Fruit fly (Drosophila melanogaster) whole organism, embryonic: ENCODE results near the gene Sodh2.

Source experiments
- Awh ChIP-seq: fragments of 200-800 bp; sonication (Bioruptor generic); IDR thresholded peaks from 2 replicates; pipeline ENCODE4, ENCODE4 v1.3.6; 2022; ENCODE audit warnings: missing biosample characterization, missing genetic modification characterization
- B-H2 ChIP-seq: fragments of 200-800 bp; sonication (Bioruptor generic); optimal IDR thresholded peaks from 2 replicates; lab custom pipeline; 2018; ENCODE audit warnings: missing biosample characterization, mild to moderate bottlenecking, missing genetic modification characterization
- Blimp-1 ChIP-seq: fragments of 200-800 bp; sonication (Bioruptor generic); optimal IDR thresholded peaks from 3 replicates; lab custom pipeline; 2018; ENCODE audit warnings: missing biosample characterization, missing genetic modification characterization, mild to moderate bottlenecking, moderate library complexity, missing genetic modification reagents
- CG10274 ChIP-seq: fragments of 200-800 bp; sonication (Bioruptor generic); optimal IDR thresholded peaks from 3 replicates; lab custom pipeline; 2017; ENCODE audit warnings: missing biosample characterization, mild to moderate bottlenecking, missing genetic modification characterization
- CG10462 ChIP-seq: fragments of 200-800 bp; sonication (Bioruptor generic); optimal IDR thresholded peaks from 2 replicates; lab custom pipeline; 2016; ENCODE audit warnings: missing biosample characterization, missing genetic modification characterization
- CG12299 ChIP-seq: fragments of 200-800 bp; sonication (Bioruptor generic); optimal IDR thresholded peaks from 2 replicates; lab custom pipeline; 2018; ENCODE audit warnings: missing biosample characterization, mild to moderate bottlenecking, missing genetic modification characterization
- CG12659 ChIP-seq: fragments of 200-800 bp; sonication (Bioruptor generic); optimal IDR thresholded peaks from 3 replicates; lab custom pipeline; 2017; ENCODE audit warnings: mild to moderate bottlenecking, missing biosample characterization, missing genetic modification reagents, missing genetic modification characterization
- CG12744 ChIP-seq: fragments of 200-800 bp; sonication (Bioruptor generic); optimal IDR thresholded peaks from 2 replicates; lab custom pipeline; 2016; ENCODE audit warnings: missing biosample characterization, missing genetic modification characterization
- CG13424 ChIP-seq: fragments of 200-800 bp; sonication (Bioruptor generic); optimal IDR thresholded peaks from 2 replicates; lab custom pipeline; 2019; ENCODE audit warnings: missing biosample characterization, mild to moderate bottlenecking, missing genetic modification characterization, moderate library complexity
- CG14014 ChIP-seq: fragments of 200-800 bp; sonication (Bioruptor generic); IDR thresholded peaks from 2 replicates; pipeline ENCODE4 v1.3.6; 2022; ENCODE audit warnings: missing biosample characterization, missing genetic modification characterization
- CG15696 ChIP-seq: fragments of 200-800 bp; sonication (Bioruptor generic); optimal IDR thresholded peaks from 2 replicates; lab custom pipeline; 2019; ENCODE audit warnings: missing biosample characterization, mild to moderate bottlenecking, missing genetic modification characterization, moderate library complexity
- CG17361 ChIP-seq: fragments of 200-800 bp; sonication (Bioruptor generic); IDR thresholded peaks from 3 replicates; pipeline ENCODE4 v1.3.6; 2022; ENCODE audit warnings: missing biosample characterization, missing genetic modification characterization
- CG18476 ChIP-seq: fragments of 200-800 bp; sonication (Bioruptor generic); optimal IDR thresholded peaks from 2 replicates; lab custom pipeline; 2016; ENCODE audit warnings: missing biosample characterization, mild to moderate bottlenecking, missing genetic modification characterization
- CG31224 ChIP-seq: fragments of 200-800 bp; sonication (Bioruptor generic); IDR thresholded peaks from 2 replicates; pipeline ENCODE4 v1.3.6; 2022; ENCODE audit warnings: missing biosample characterization, missing genetic modification characterization
- CG4820 ChIP-seq: fragments of 200-800 bp; sonication (Bioruptor generic); optimal IDR thresholded peaks from 3 replicates; lab custom pipeline; 2016; ENCODE audit warnings: missing biosample characterization, missing genetic modification characterization
- CG6254 ChIP-seq: fragments of 200-800 bp; sonication (Bioruptor generic); optimal IDR thresholded peaks from 3 replicates; lab custom pipeline; 2017; ENCODE audit warnings: mild to moderate bottlenecking, missing biosample characterization, missing genetic modification reagents, missing genetic modification characterization
- CG6654 ChIP-seq: fragments of 200-800 bp; sonication (Bioruptor generic); optimal IDR thresholded peaks from 2 replicates; lab custom pipeline; 2017; ENCODE audit warnings: missing biosample characterization, mild to moderate bottlenecking, missing genetic modification characterization
- CG7372 ChIP-seq: fragments of 200-800 bp; sonication (Bioruptor generic); IDR thresholded peaks from 2 replicates; pipeline ENCODE4 v1.3.6; 2022; ENCODE audit warnings: missing biosample characterization, missing genetic modification characterization
- Camta ChIP-seq: fragments of 200-800 bp; sonication (Bioruptor generic); optimal IDR thresholded peaks from 2 replicates; lab custom pipeline; 2016; ENCODE audit warnings: missing biosample characterization, missing genetic modification characterization
- D ChIP-seq, 2 experiments: fragments of 200-800 bp in 1 of 2; fragments of >200 bp in 1 of 2; sonication (Bioruptor generic) in 1 of 2; optimal IDR thresholded peaks; 2 replicates in 1 of 2; 3 replicates in 1 of 2; lab custom pipeline; 2017; ENCODE audit warnings: mild to moderate bottlenecking in 1 of 2, missing biosample characterization in 1 of 2, missing genetic modification characterization in 1 of 2, missing genetic modification reagents in 1 of 2
- Dbx ChIP-seq: fragments of 200-800 bp; sonication (Bioruptor generic); IDR thresholded peaks from 3 replicates; pipeline ENCODE4 v1.3.6; 2022; ENCODE audit warnings: missing biosample characterization, missing genetic modification characterization
- Dek ChIP-seq: fragments of 200-800 bp; sonication (Bioruptor generic); optimal IDR thresholded peaks from 3 replicates; lab custom pipeline; 2019; ENCODE audit warnings: missing biosample characterization, mild to moderate bottlenecking, missing genetic modification characterization, moderate library complexity
- Dip3 ChIP-seq: fragments of 200-800 bp; sonication (Bioruptor generic); optimal IDR thresholded peaks from 3 replicates; lab custom pipeline; 2016; ENCODE audit warnings: missing biosample characterization, missing genetic modification characterization
- H2.0 ChIP-seq: fragments of 200-800 bp; sonication (Bioruptor generic); IDR thresholded peaks from 2 replicates; pipeline ENCODE4 v1.3.6; 2022; ENCODE audit warnings: missing biosample characterization, missing genetic modification characterization
- Hmr ChIP-seq: fragments of 200-800 bp; sonication (Bioruptor generic); optimal IDR thresholded peaks from 3 replicates; lab custom pipeline; 2017; ENCODE audit warnings: mild to moderate bottlenecking, missing biosample characterization, missing genetic modification reagents, missing genetic modification characterization
- Hr39 ChIP-seq: fragments of >200 bp; optimal IDR thresholded peaks from 2 replicates; lab custom pipeline; 2017
- MTF-1 ChIP-seq: fragments of 200-800 bp; sonication (Bioruptor generic); optimal IDR thresholded peaks from 2 replicates; lab custom pipeline; 2018; ENCODE audit warnings: missing biosample characterization, mild to moderate bottlenecking, missing genetic modification characterization, borderline replicate concordance
- Side ChIP-seq: fragments of 200-800 bp; sonication (Bioruptor generic); optimal IDR thresholded peaks from 2 replicates; lab custom pipeline; 2016; ENCODE audit warnings: missing biosample characterization, missing genetic modification characterization
- Xbp1 ChIP-seq: fragments of 200-800 bp; sonication (Bioruptor generic); optimal IDR thresholded peaks from 3 replicates; lab custom pipeline; 2016; ENCODE audit warnings: missing biosample characterization, mild to moderate bottlenecking, missing genetic modification characterization
- btn ChIP-seq: fragments of 200-800 bp; sonication (Bioruptor generic); optimal IDR thresholded peaks from 2 replicates; lab custom pipeline; 2016; ENCODE audit warnings: missing biosample characterization, missing genetic modification characterization
- fd3F ChIP-seq: fragments of 200-800 bp; sonication (Bioruptor generic); optimal IDR thresholded peaks from 2 replicates; lab custom pipeline; 2018; ENCODE audit warnings: missing biosample characterization, mild to moderate bottlenecking, missing genetic modification characterization, moderate library complexity
- insv ChIP-seq, 2 experiments: fragments of 200-800 bp; sonication (Bioruptor generic); optimal IDR thresholded peaks; 3 replicates each; lab custom pipeline; 2016 to 2018; ENCODE audit warnings: missing biosample characterization in 2 of 2, missing genetic modification characterization in 2 of 2
- ken ChIP-seq: fragments of 200-800 bp; sonication (Bioruptor generic); IDR thresholded peaks from 3 replicates; pipeline ENCODE4 v1.3.6; 2022; ENCODE audit warnings: missing biosample characterization, missing genetic modification characterization
- lmd ChIP-seq: fragments of 200-800 bp; sonication (Bioruptor generic); IDR thresholded peaks from 2 replicates; pipeline ENCODE4 v1.3.6; 2022; ENCODE audit warnings: missing biosample characterization, missing genetic modification characterization
- mirr ChIP-seq: fragments of 200-800 bp; sonication (Bioruptor generic); optimal IDR thresholded peaks from 3 replicates; lab custom pipeline; 2018; ENCODE audit warnings: missing biosample characterization, mild to moderate bottlenecking, missing genetic modification characterization
- mld ChIP-seq: fragments of 200-800 bp; sonication (Bioruptor generic); IDR thresholded peaks from 3 replicates; pipeline ENCODE4 v1.3.6; 2022; ENCODE audit warnings: missing biosample characterization, missing genetic modification characterization; ENCODE audit not compliant: partially characterized antibody
- nerfin-1 ChIP-seq: fragments of 200-800 bp; sonication (Bioruptor generic); optimal IDR thresholded peaks from 3 replicates; lab custom pipeline; 2019; ENCODE audit warnings: missing biosample characterization, mild to moderate bottlenecking, missing genetic modification characterization, moderate library complexity
- p53 ChIP-seq: fragments of 200-800 bp; sonication (Bioruptor generic); optimal IDR thresholded peaks from 2 replicates; lab custom pipeline; 2016; ENCODE audit warnings: missing biosample characterization, missing genetic modification characterization
- peb ChIP-seq: fragments of 200-800 bp; sonication (Bioruptor generic); IDR thresholded peaks from 2 replicates; pipeline ENCODE4 v1.3.6; 2022; ENCODE audit warnings: missing biosample characterization, missing genetic modification characterization
- phol ChIP-seq: fragments of 200-800 bp; sonication (Bioruptor generic); optimal IDR thresholded peaks from 3 replicates; lab custom pipeline; 2018; ENCODE audit warnings: missing biosample characterization, mild to moderate bottlenecking, missing genetic modification characterization, moderate library complexity
- pnt ChIP-seq: fragments of 200-800 bp; sonication (Bioruptor generic); optimal IDR thresholded peaks from 3 replicates; lab custom pipeline; 2016; ENCODE audit warnings: missing biosample characterization, missing genetic modification characterization
- sim ChIP-seq: fragments of 200-800 bp; sonication (Bioruptor generic); IDR thresholded peaks from 2 replicates; pipeline ENCODE4 v1.3.6; 2022; ENCODE audit warnings: missing biosample characterization, missing genetic modification characterization
- sisA ChIP-seq: fragments of 200-800 bp; sonication (Bioruptor generic); IDR thresholded peaks from 2 replicates; pipeline ENCODE4 v1.3.6; 2022; ENCODE audit warnings: missing biosample characterization, missing genetic modification characterization
- sna ChIP-seq: fragments of 200-800 bp; sonication (Bioruptor generic); IDR thresholded peaks from 2 replicates; pipeline ENCODE4 v1.3.6; 2022; ENCODE audit warnings: missing biosample characterization, missing genetic modification characterization; ENCODE audit not compliant: partially characterized antibody
- so ChIP-seq: fragments of 200-800 bp; sonication (Bioruptor generic); IDR thresholded peaks from 3 replicates; pipeline ENCODE4 v1.3.6; 2022; ENCODE audit warnings: missing biosample characterization, missing genetic modification characterization
- toy ChIP-seq: fragments of 200-800 bp; sonication (Bioruptor generic); IDR thresholded peaks from 2 replicates; pipeline ENCODE4 v1.3.6; 2022; ENCODE audit warnings: missing biosample characterization, missing genetic modification characterization
- twi ChIP-seq: fragments of 200-800 bp; optimal IDR thresholded peaks from 2 replicates; lab custom pipeline; 2019; ENCODE audit warnings: missing biosample characterization, mild to moderate bottlenecking, missing genetic modification characterization, moderate library complexity
- usp ChIP-seq: fragments of >200 bp; optimal IDR thresholded peaks from 2 replicates; lab custom pipeline; 2017; ENCODE audit warnings: missing biosample characterization, missing genetic modification characterization
- zen2 ChIP-seq: fragments of 200-800 bp; sonication (Bioruptor generic); IDR thresholded peaks from 3 replicates; pipeline ENCODE4 v1.3.6; 2022; ENCODE audit warnings: missing biosample characterization, missing genetic modification characterization; ENCODE audit not compliant: partially characterized antibody
- zf30C ChIP-seq: fragments of 200-800 bp; sonication (Bioruptor generic); optimal IDR thresholded peaks from 3 replicates; lab custom pipeline; 2018; ENCODE audit warnings: missing biosample characterization, mild to moderate bottlenecking, missing genetic modification characterization

The Sodh2 gene

dm6 chr3R:10872148-10872783 lies 3.9 kb upstream of the Sodh2 start, which contains the start of gene Fdh (continued):
- TF ChIP-seq mld (no peak), sim (no peak), Dip3 (peak; percentile 37), B-H2 (GFP tag; lab: Kevin White, UChicago) (peak; percentile 5), fd3F (GFP tag; lab: Kevin White, UChicago) (peak; percentile 26), lmd (GFP tag; lab: Robert Waterston, UW) (peak; percentile 32; the same call in 1 of the 2 replicates), ken (0 out of 3 replicates have a peak, but pooled peaks have one; percentile 26), CG12744 (GFP tag; lab: Kevin White, UChicago) (no peak), zen2 (GFP tag; lab: Robert Waterston, UW) (no peak), sisA (no peak), Dbx (GFP tag; lab: Robert Waterston, UW) (peak; percentile 54; the same call in 1 of the 3 replicates), CG15696 (peak; percentile 73), so (GFP tag; lab: Robert Waterston, UW) (no peak), Dek (tag; lab: Kevin White, UChicago) (peak; percentile 60), twi (tag; lab: Kevin White, UChicago) (peak; percentile 47), toy (no peak), CG10274 (GFP tag; lab: Kevin White, UChicago) (no peak), Side (GFP tag; lab: Kevin White, UChicago) (no peak), Blimp-1 (GFP tag; lab: Kevin White, UChicago) (peak; percentile 56), CG17361 (GFP tag; lab: Robert Waterston, UW) (peak; percentile 81), CG10462 (GFP tag; lab: Kevin White, UChicago) (peak; percentile 92), CG14014 (GFP tag; lab: Robert Waterston, UW) (peak; percentile 37; the same call in 1 of the 2 replicates), p53 (GFP tag; lab: Kevin White, UChicago) (no peak), CG6254 (peak; percentile 32), nerfin-1 (tag; lab: Kevin White, UChicago) (peak; percentile 68), zf30C (no peak), CG12299 (tag; lab: Kevin White, UChicago) (peak; percentile 31), insv (GFP tag; optimal IDR thresholded peaks at IDR 0.05; lab: Kevin White, UChicago) (peak in 1 of 2 experiments; percentile 62), sna (GFP tag; lab: Robert Waterston, UW) (no peak), CG7372 (GFP tag; lab: Robert Waterston, UW) (no peak), Hr39 (no peak), pnt (GFP tag; lab: Kevin White, UChicago) (no peak), CG4820 (GFP tag; lab: Kevin White, UChicago) (peak; percentile 100), Hmr (GFP tag; lab: Kevin White, UChicago) (peak; percentile 64), CG31224 (GFP tag; lab: Robert Waterston, UW) (no peak), CG6654 (peak; percentile 18), CG18476 (GFP tag; lab: Kevin White, UChicago) (peak; percentile 51), Camta (peak; percentile 32), mirr (no peak), peb (GFP tag; lab: Robert Waterston, UW) (no peak), phol (tag; lab: Kevin White, UChicago) (peak; percentile 78), H2.0 (GFP tag; lab: Robert Waterston, UW) (no peak), Xbp1 (GFP tag; lab: Kevin White, UChicago) (peak; percentile 73), CG12659 (GFP tag; lab: Kevin White, UChicago) (peak; percentile 72), usp (GFP tag; lab: Kevin White, UChicago) (no peak), MTF-1 (peak; percentile 30), D (optimal IDR thresholded peaks at IDR 0.05; lab: Kevin White, UChicago) (peak; percentile 3), D (GFP tag; optimal IDR thresholded peaks at IDR 0.05; lab: Kevin White, UChicago) (no peak), Awh (GFP tag; lab: Robert Waterston, UW) (no peak), btn (GFP tag; lab: Kevin White, UChicago) (no peak), CG13424 (tag; lab: Kevin White, UChicago) (peak; percentile 73)
